Worm (Caenorhabditis elegans): ENCODE results near the gene R02D5.1.

The R02D5.1 gene

ce11 chrV:14523788-14524582 lies 15.9 kb downstream of the R02D5.1 start, which contains the start of gene ril-1:
Gene ril-1 (minus strand): TSS chrV:14524129.
- TF ChIP-seq ztf-23 (GFP tag; IDR thresholded peaks at IDR 0.05) (peak; percentile 65), med-1 (GFP tag; optimal IDR thresholded peaks at IDR 0.05; ENCODE audit: insufficient read depth) (peak; percentile 63), flt-1 (GFP tag; IDR thresholded peaks at IDR 0.05) (no peak), ref-1 (GFP tag; conservative IDR thresholded peaks at IDR 0.05) (no peak), tab-1 (GFP tag; IDR thresholded peaks at IDR 0.05) (0 out of 2 replicates have a peak, but pooled peaks have one; percentile 16), klf-2 (GFP tag; conservative IDR thresholded peaks at IDR 0.05) (no peak), T22C8.4 (GFP tag; IDR thresholded peaks at IDR 0.05) (no peak), ztf-29 (GFP tag; IDR thresholded peaks at IDR 0.05) (no peak), cog-1 (tag; optimal IDR thresholded peaks at IDR 0.05) (no peak)

- TF ChIP-seq med-1 (GFP tag; optimal IDR thresholded peaks at IDR 0.05; ENCODE audit: insufficient read depth) (no peak), tab-1 (GFP tag; IDR thresholded peaks at IDR 0.05) (no peak), ztf-23 (GFP tag; IDR thresholded peaks at IDR 0.05) (no peak), cog-1 (tag; optimal IDR thresholded peaks at IDR 0.05) (no peak), klf-2 (GFP tag; conservative IDR thresholded peaks at IDR 0.05) (no peak)
These were observed 17.0 kb downstream of the R02D5.1 start, which contains the start of gene hda-1 for ce11 chrV:14525089-14525488. Gene hda-1 (plus strand): TSS chrV:14525389.

- TF ChIP-seq ztf-29 (GFP tag; IDR thresholded peaks at IDR 0.05) (no peak), ref-1 (GFP tag; conservative IDR thresholded peaks at IDR 0.05) (no peak), flt-1 (GFP tag; IDR thresholded peaks at IDR 0.05) (no peak)
These were observed 19.2 kb downstream of the R02D5.1 start for ce11 chrV:14527210-14527609.

- TF ChIP-seq klf-2 (GFP tag; conservative IDR thresholded peaks at IDR 0.05) (no peak), ztf-29 (GFP tag; IDR thresholded peaks at IDR 0.05) (no peak), T22C8.4 (GFP tag; IDR thresholded peaks at IDR 0.05) (no peak), flt-1 (GFP tag; IDR thresholded peaks at IDR 0.05) (no peak), ztf-23 (GFP tag; IDR thresholded peaks at IDR 0.05) (no peak), cog-1 (tag; optimal IDR thresholded peaks at IDR 0.05) (no peak), med-1 (GFP tag; optimal IDR thresholded peaks at IDR 0.05; ENCODE audit: insufficient read depth) (no peak), tab-1 (GFP tag; IDR thresholded peaks at IDR 0.05) (no peak), ref-1 (GFP tag; conservative IDR thresholded peaks at IDR 0.05) (no peak)
These were observed 22.8 kb downstream of the R02D5.1 start, which contains the start of gene kcnl-4 for ce11 chrV:14530813-14531212. Gene kcnl-4 (plus strand): TSS chrV:14531113.

ce11 chrV:14532374-14532773 lies 24.3 kb downstream of the R02D5.1 start:
- no peak for TF ChIP-seq tab-1 (GFP tag; IDR thresholded peaks at IDR 0.05)
- TF ChIP-seq ztf-29 (GFP tag; IDR thresholded peaks at IDR 0.05), result no peak
- TF ChIP-seq med-1 (GFP tag; optimal IDR thresholded peaks at IDR 0.05; ENCODE audit: insufficient read depth), result no peak
- TF ChIP-seq ztf-23 (GFP tag; IDR thresholded peaks at IDR 0.05), result no peak
- TF ChIP-seq T22C8.4 (GFP tag; IDR thresholded peaks at IDR 0.05), result no peak
- no peak for TF ChIP-seq flt-1 (GFP tag; IDR thresholded peaks at IDR 0.05)
- no peak for TF ChIP-seq cog-1 (tag; optimal IDR thresholded peaks at IDR 0.05)
- no peak for TF ChIP-seq klf-2 (GFP tag; conservative IDR thresholded peaks at IDR 0.05)
- no peak for TF ChIP-seq ref-1 (GFP tag; conservative IDR thresholded peaks at IDR 0.05)

- no peak for TF ChIP-seq ztf-29 (GFP tag; IDR thresholded peaks at IDR 0.05)
- TF ChIP-seq med-1 (GFP tag; optimal IDR thresholded peaks at IDR 0.05; ENCODE audit: insufficient read depth), result no peak
- no peak for TF ChIP-seq ref-1 (GFP tag; conservative IDR thresholded peaks at IDR 0.05)
These were observed 28.2 kb downstream of the R02D5.1 start, which contains the start of gene tag-191 for ce11 chrV:14536274-14536673. Gene tag-191 (minus strand): TSS chrV:14536374.

ce11 chrV:14539355-14539754 lies 31.3 kb downstream of the R02D5.1 start:
- TF ChIP-seq cog-1 (tag; optimal IDR thresholded peaks at IDR 0.05) (no peak), med-1 (GFP tag; optimal IDR thresholded peaks at IDR 0.05; ENCODE audit: insufficient read depth) (no peak), T22C8.4 (GFP tag; IDR thresholded peaks at IDR 0.05) (no peak), klf-2 (GFP tag; conservative IDR thresholded peaks at IDR 0.05) (no peak), flt-1 (GFP tag; IDR thresholded peaks at IDR 0.05) (no peak), ref-1 (GFP tag; conservative IDR thresholded peaks at IDR 0.05) (no peak), ztf-29 (GFP tag; IDR thresholded peaks at IDR 0.05) (no peak), ztf-23 (GFP tag; IDR thresholded peaks at IDR 0.05) (no peak), tab-1 (GFP tag; IDR thresholded peaks at IDR 0.05) (no peak)

ce11 chrV:14540932-14541331 lies 32.9 kb downstream of the R02D5.1 start:
- no peak for TF ChIP-seq klf-2 (GFP tag; conservative IDR thresholded peaks at IDR 0.05)
- TF ChIP-seq ztf-29 (GFP tag; IDR thresholded peaks at IDR 0.05), result no peak
- no peak for TF ChIP-seq ref-1 (GFP tag; conservative IDR thresholded peaks at IDR 0.05)
- no peak for TF ChIP-seq ztf-23 (GFP tag; IDR thresholded peaks at IDR 0.05)
- TF ChIP-seq cog-1 (tag; optimal IDR thresholded peaks at IDR 0.05), result no peak
- no peak for TF ChIP-seq T22C8.4 (GFP tag; IDR thresholded peaks at IDR 0.05)
- no peak for TF ChIP-seq med-1 (GFP tag; optimal IDR thresholded peaks at IDR 0.05; ENCODE audit: insufficient read depth)
- TF ChIP-seq tab-1 (GFP tag; IDR thresholded peaks at IDR 0.05), result no peak
- no peak for TF ChIP-seq flt-1 (GFP tag; IDR thresholded peaks at IDR 0.05)

ce11 chrV:14542138-14542537 lies 34.1 kb downstream of the R02D5.1 start:
- TF ChIP-seq ztf-23 (GFP tag; IDR thresholded peaks at IDR 0.05), result no peak
- no peak for TF ChIP-seq cog-1 (tag; optimal IDR thresholded peaks at IDR 0.05)
- no peak for TF ChIP-seq T22C8.4 (GFP tag; IDR thresholded peaks at IDR 0.05)
- no peak for TF ChIP-seq med-1 (GFP tag; optimal IDR thresholded peaks at IDR 0.05; ENCODE audit: insufficient read depth)
- no peak for TF ChIP-seq ztf-29 (GFP tag; IDR thresholded peaks at IDR 0.05)
- TF ChIP-seq ref-1 (GFP tag; conservative IDR thresholded peaks at IDR 0.05), result no peak
- TF ChIP-seq klf-2 (GFP tag; conservative IDR thresholded peaks at IDR 0.05), result no peak
- no peak for TF ChIP-seq tab-1 (GFP tag; IDR thresholded peaks at IDR 0.05)
- TF ChIP-seq flt-1 (GFP tag; IDR thresholded peaks at IDR 0.05), result no peak

- TF ChIP-seq ztf-23 (GFP tag; IDR thresholded peaks at IDR 0.05), result no peak
- TF ChIP-seq cog-1 (tag; optimal IDR thresholded peaks at IDR 0.05), result peak; percentile 3
These were observed 37.8 kb downstream of the R02D5.1 start, which contains the start of gene rike-1 for ce11 chrV:14545816-14546283. Gene rike-1 (minus strand): TSS chrV:14545866.
